Fruit fly (Drosophila melanogaster) whole organism, adult: ENCODE results near the gene Ccdc114.
A peak's percentile ranks its signal among the peaks of the same experiment; 100 is the strongest.

Source experiments
- CG11617 ChIP-seq: fragments of 200-800 bp; sonication (Bioruptor generic); optimal IDR thresholded peaks from 2 replicates; lab custom pipeline; 2017; ENCODE audit warnings: mild to moderate bottlenecking, missing biosample characterization, missing genetic modification reagents, missing genetic modification characterization
- CG12768 ChIP-seq: fragments of 200-800 bp; sonication (Bioruptor generic); optimal IDR thresholded peaks from 2 replicates; lab custom pipeline; 2017; ENCODE audit warnings: missing biosample characterization, missing genetic modification characterization, mild to moderate bottlenecking, moderate library complexity, missing genetic modification reagents
- CG14711 ChIP-seq: fragments of 200-800 bp; sonication (Bioruptor generic); optimal IDR thresholded peaks from 2 replicates; lab custom pipeline; 2018; ENCODE audit warnings: missing biosample characterization, mild to moderate bottlenecking, missing genetic modification characterization, moderate library complexity
- CG1620 ChIP-seq: fragments of 200-800 bp; sonication (Bioruptor generic); optimal IDR thresholded peaks from 2 replicates; lab custom pipeline; 2016; ENCODE audit warnings: missing biosample characterization, missing genetic modification characterization
- CG33017 ChIP-seq: fragments of 200-800 bp; sonication (Bioruptor generic); optimal IDR thresholded peaks from 2 replicates; lab custom pipeline; 2018; ENCODE audit warnings: missing biosample characterization, mild to moderate bottlenecking, missing genetic modification characterization, moderate library complexity
- CG5204 ChIP-seq: fragments of 200-800 bp; sonication (Bioruptor generic); optimal IDR thresholded peaks from 2 replicates; lab custom pipeline; 2016; ENCODE audit warnings: missing biosample characterization, missing genetic modification characterization
- CG7045 ChIP-seq: fragments of 200-800 bp; sonication (Bioruptor generic); optimal IDR thresholded peaks from 2 replicates; lab custom pipeline; 2017; ENCODE audit warnings: missing biosample characterization, mild to moderate bottlenecking, missing genetic modification characterization
- CG7101 ChIP-seq: fragments of 200-800 bp; sonication (Bioruptor generic); optimal IDR thresholded peaks from 2 replicates; lab custom pipeline; 2018; ENCODE audit warnings: missing biosample characterization, mild to moderate bottlenecking, missing genetic modification characterization, moderate library complexity
- Clk ChIP-seq: fragments of 200-800 bp; sonication (Bioruptor generic); optimal IDR thresholded peaks from 2 replicates; lab custom pipeline; 2017; ENCODE audit warnings: missing biosample characterization, missing genetic modification characterization
- Crg-1 ChIP-seq: fragments of 200-800 bp; sonication (Bioruptor generic); optimal IDR thresholded peaks from 2 replicates; lab custom pipeline; 2016; ENCODE audit warnings: missing biosample characterization, missing genetic modification characterization
- Hr96 ChIP-seq: fragments of 200-800 bp; sonication (Bioruptor generic); optimal IDR thresholded peaks from 2 replicates; lab custom pipeline; 2016; ENCODE audit warnings: missing biosample characterization, missing genetic modification characterization
- Mnt ChIP-seq: fragments of 200-800 bp; sonication (Bioruptor generic); optimal IDR thresholded peaks from 2 replicates; lab custom pipeline; 2016; ENCODE audit warnings: missing biosample characterization, mild to moderate bottlenecking, missing genetic modification characterization
- bab1 ChIP-seq: fragments of 200-800 bp; sonication (Bioruptor generic); optimal IDR thresholded peaks from 3 replicates; lab custom pipeline; 2019; ENCODE audit warnings: missing biosample characterization, mild to moderate bottlenecking, missing genetic modification characterization, moderate library complexity
- cic ChIP-seq: fragments of 200-800 bp; sonication (Bioruptor generic); optimal IDR thresholded peaks from 2 replicates; lab custom pipeline; 2017; ENCODE audit warnings: missing biosample characterization, mild to moderate bottlenecking, missing genetic modification characterization, moderate library complexity
- cnc ChIP-seq, 2 experiments: fragments of >200 bp; optimal IDR thresholded peaks; 2 replicates each; lab custom pipeline; 2017
- kay ChIP-seq: fragments of 200-800 bp; sonication (Bioruptor generic); peaks from one replicate; lab custom pipeline; 2016; ENCODE audit warnings: missing biosample characterization, missing genetic modification characterization, borderline replicate concordance
- ovo ChIP-seq: fragments of 200-800 bp; sonication (Bioruptor generic); optimal IDR thresholded peaks from 2 replicates; lab custom pipeline; 2016; ENCODE audit warnings: missing biosample characterization, missing genetic modification characterization
- pad ChIP-seq: fragments of 200-800 bp; sonication (Bioruptor generic); optimal IDR thresholded peaks from 3 replicates; lab custom pipeline; 2017; ENCODE audit warnings: missing biosample characterization, missing genetic modification characterization, mild to moderate bottlenecking, moderate library complexity, missing genetic modification reagents
- tj ChIP-seq: fragments of 200-800 bp; sonication (Bioruptor generic); optimal IDR thresholded peaks from 3 replicates; lab custom pipeline; 2017; ENCODE audit warnings: missing biosample characterization, mild to moderate bottlenecking, missing genetic modification characterization, moderate library complexity
- toe ChIP-seq: fragments of 200-800 bp; sonication (Bioruptor generic); optimal IDR thresholded peaks from 2 replicates; lab custom pipeline; 2016; ENCODE audit warnings: missing biosample characterization, missing genetic modification characterization

Gene Ccdc114

DNA sequence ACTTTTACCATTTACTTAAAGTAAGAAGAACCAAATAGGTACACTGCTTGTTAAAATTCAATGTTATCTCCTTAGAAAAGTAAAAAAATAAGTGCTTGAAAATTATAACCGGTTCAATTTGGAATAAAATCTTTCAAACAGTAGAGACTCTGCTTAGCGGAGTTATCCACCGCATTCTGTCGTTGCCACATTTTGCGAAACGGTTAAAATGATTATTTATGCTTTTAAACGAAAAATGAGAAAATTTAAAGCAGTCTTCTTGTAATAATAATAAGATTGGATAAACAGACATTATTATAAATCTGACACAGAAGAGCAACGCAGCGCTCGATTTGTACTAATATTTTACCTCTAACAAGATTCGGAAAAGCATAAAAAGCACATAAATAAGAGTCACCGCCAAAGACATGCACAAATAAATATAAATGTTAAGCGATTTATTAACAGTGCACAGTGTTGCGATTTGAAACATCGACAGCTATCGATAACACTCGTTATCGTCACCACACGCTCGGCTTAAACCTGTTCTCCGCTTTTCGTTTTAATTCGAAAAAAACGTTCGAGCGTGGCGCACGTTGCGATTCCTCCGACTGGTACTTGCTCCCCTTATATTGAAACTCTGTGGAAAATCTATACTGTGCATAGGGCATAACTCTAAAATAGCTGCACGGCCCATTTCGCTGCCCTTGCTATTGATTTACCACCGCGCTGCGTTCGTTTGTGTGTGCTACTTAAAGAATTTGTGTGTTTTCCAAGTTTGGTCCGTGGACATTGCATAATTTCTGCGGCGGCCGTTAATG lies 433 bp upstream of the Ccdc114 start, which contains the start of gene Fas1:
Gene Fas1 (plus strand): TSS at position 489 of the 800 bp plus-strand sequence.
- TF ChIP-seq kay = peak; percentile 89
- TF ChIP-seq Crg-1 = peak; percentile 1
- no peak for TF ChIP-seq CG7045
- no peak for TF ChIP-seq ovo (GFP tag; lab: Kevin White, UChicago)
- peak; percentile 2 for TF ChIP-seq Hr96
- no peak for TF ChIP-seq pad (GFP tag; lab: Kevin White, UChicago)
- no peak for TF ChIP-seq CG12768
- TF ChIP-seq CG11617 = no peak
- TF ChIP-seq CG7101 (tag; lab: Kevin White, UChicago) = no peak
- TF ChIP-seq Mnt (GFP tag; lab: Kevin White, UChicago) = peak; percentile 32
- no peak for TF ChIP-seq CG1620 (GFP tag; lab: Kevin White, UChicago)
- no peak for TF ChIP-seq toe

DNA sequence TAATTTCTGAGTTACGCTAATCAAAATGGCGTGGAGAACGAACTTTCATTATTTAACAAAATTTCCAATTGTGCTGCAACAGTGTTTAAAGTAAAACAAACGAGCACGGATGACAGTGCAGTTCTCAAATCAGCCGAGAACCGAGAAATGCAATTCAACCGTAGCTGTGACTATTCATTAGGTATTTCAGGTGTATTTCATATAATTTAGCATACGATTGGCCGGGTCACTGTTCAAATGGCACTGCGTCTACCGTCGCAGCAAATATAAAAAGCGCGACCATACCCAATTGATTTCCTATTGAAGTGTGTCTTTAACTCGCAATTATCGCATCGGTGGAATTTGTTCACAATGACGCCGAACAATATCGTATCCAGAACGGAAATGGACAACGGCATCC lies 4.0 kb downstream of the Ccdc114 start, which contains the start of gene CG14893:
Gene CG14893 (plus strand): TSS at position 301 of the 400 bp plus-strand sequence.
- peak in 1 of 2 experiments; percentile 61 for TF ChIP-seq cnc (optimal IDR thresholded peaks at IDR 0.05; lab: Kevin White, UChicago)
- no peak for TF ChIP-seq tj (GFP tag; lab: Kevin White, UChicago)
- TF ChIP-seq CG7101 (tag; lab: Kevin White, UChicago) = no peak
- TF ChIP-seq CG7045 = no peak
- peak; percentile 39 for TF ChIP-seq kay
- TF ChIP-seq bab1 (GFP tag; lab: Kevin White, UChicago) = no peak
- no peak for TF ChIP-seq Hr96
- TF ChIP-seq toe = no peak
- no peak for TF ChIP-seq CG14711 (tag; lab: Kevin White, UChicago)
- no peak for TF ChIP-seq CG5204 (GFP tag; lab: Kevin White, UChicago)
- TF ChIP-seq CG11617 = no peak
- no peak for TF ChIP-seq CG12768
- no peak for TF ChIP-seq Mnt (GFP tag; lab: Kevin White, UChicago)
- TF ChIP-seq CG33017 (tag; lab: Kevin White, UChicago) = no peak
- TF ChIP-seq Crg-1 = no peak

DNA sequence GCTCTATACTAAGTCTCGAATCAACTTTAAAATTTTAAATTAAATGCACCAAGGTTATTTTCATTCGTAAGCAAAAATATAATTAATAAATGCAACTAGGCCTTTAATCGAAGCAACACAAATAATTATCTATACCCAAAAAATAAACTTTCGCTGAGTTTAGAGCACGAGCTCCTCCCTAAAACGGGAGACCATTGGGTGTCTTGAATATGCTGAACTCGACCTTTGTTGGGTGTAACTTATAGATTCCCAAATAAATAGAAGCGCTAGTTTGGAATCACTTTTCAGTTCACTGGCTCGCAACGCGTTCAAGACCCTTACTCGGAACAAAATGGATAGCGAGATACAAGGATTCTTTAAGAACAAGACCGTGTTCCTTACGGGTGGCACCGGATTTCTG lies 6.9 kb downstream of the Ccdc114 start, which contains the start of gene CG17560:
Gene CG17560 (plus strand): TSS at position 301 of the 400 bp plus-strand sequence.
- peak; percentile 26 for TF ChIP-seq CG5204 (GFP tag; lab: Kevin White, UChicago)
- peak; percentile 22 for TF ChIP-seq CG7101 (tag; lab: Kevin White, UChicago)
- peak; percentile 21 for TF ChIP-seq CG33017 (tag; lab: Kevin White, UChicago)
- TF ChIP-seq Hr96 = no peak
- no peak for TF ChIP-seq pad (GFP tag; lab: Kevin White, UChicago)
- TF ChIP-seq CG14711 (tag; lab: Kevin White, UChicago) = no peak

DNA sequence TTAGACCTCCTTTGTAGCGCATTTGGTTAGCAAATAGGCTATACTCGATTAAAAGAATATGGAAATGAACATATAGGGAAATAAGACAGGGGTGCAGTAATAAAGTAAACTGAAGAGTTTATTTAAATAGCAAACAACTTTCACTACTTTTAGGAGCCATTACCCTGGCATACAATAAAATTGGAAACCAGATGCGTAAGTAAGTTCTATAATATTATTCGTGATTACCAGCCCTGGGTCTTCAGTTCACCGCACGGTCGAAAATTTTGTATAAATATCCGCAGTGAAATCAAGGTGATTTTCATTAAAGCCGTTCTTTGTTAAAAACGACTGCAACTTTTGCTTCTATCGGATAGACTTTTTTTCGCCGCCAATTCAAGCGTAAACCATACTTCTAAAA lies 9.5 kb downstream of the Ccdc114 start, which contains the start of gene CG17562:
Gene CG17562 (plus strand): TSS at position 301 of the 400 bp plus-strand sequence.
- TF ChIP-seq CG33017 (tag; lab: Kevin White, UChicago) (peak; percentile 28), CG12768 (no peak), CG7101 (tag; lab: Kevin White, UChicago) (no peak), bab1 (GFP tag; lab: Kevin White, UChicago) (no peak), CG7045 (no peak), cic (GFP tag; lab: Kevin White, UChicago) (no peak)

DNA sequence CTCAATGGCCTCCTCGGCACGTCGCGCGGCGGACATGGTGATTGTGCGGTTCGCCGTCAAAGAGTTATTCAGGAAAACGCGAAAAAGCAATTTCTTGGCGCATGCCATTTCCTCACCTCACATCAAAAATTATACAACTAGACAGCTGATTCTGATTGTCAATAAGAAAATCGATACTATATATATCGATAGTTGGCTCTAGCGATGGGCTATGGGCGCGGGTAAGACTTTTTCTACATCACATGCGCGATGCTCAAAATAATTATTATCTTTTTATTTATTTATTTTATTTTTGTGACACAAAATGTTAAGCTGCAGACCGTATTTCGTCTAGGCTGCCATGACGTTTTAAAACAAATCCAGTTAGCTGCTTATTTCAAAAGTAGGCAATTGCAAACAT lies 10.3 kb downstream of the Ccdc114 start, which contains the start of gene CG10340:
Gene CG10340 (minus strand): TSS at position 151 of the 400 bp plus-strand sequence.
- TF ChIP-seq kay (peak; percentile 43), pad (GFP tag; lab: Kevin White, UChicago) (no peak), CG5204 (GFP tag; lab: Kevin White, UChicago) (no peak), CG12768 (no peak), Crg-1 (no peak), Hr96 (peak; percentile 4), cnc (optimal IDR thresholded peaks at IDR 0.05; lab: Kevin White, UChicago) (no peak), CG7045 (no peak), tj (GFP tag; lab: Kevin White, UChicago) (no peak), CG1620 (GFP tag; lab: Kevin White, UChicago) (no peak), ovo (GFP tag; lab: Kevin White, UChicago) (no peak), bab1 (GFP tag; lab: Kevin White, UChicago) (peak; percentile 11), Mnt (GFP tag; lab: Kevin White, UChicago) (peak; percentile 32)

DNA sequence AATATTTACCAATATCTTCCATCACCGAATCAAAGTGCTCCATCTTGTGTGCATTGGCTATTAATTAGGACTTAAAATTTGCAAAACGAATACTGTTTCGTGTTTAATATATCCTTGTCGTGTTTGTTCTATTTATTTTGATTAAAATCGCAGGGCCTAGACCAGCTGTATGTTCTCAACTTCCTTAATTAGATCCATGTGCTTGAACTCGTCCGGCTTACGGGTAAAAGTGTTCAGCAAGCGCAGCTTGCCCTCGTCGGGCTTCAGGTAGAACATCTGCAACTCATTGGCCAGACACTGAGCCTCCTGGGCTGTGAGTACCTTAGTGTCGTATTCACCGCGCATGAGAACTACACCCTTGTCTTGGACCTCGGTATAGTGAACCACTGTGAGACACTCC lies 11.2 kb downstream of the Ccdc114 start, which contains the start of gene CG12783:
Gene CG12783 (minus strand): TSS at position 101 of the 400 bp plus-strand sequence.
- no peak for TF ChIP-seq tj (GFP tag; lab: Kevin White, UChicago)
- TF ChIP-seq pad (GFP tag; lab: Kevin White, UChicago) = no peak
- TF ChIP-seq CG7101 (tag; lab: Kevin White, UChicago) = no peak
- no peak for TF ChIP-seq CG12768
- no peak for TF ChIP-seq CG1620 (GFP tag; lab: Kevin White, UChicago)
- no peak for TF ChIP-seq Crg-1
- TF ChIP-seq Hr96 = no peak
- TF ChIP-seq ovo (GFP tag; lab: Kevin White, UChicago) = no peak
- no peak for TF ChIP-seq CG5204 (GFP tag; lab: Kevin White, UChicago)
- no peak for TF ChIP-seq Mnt (GFP tag; lab: Kevin White, UChicago)
- TF ChIP-seq bab1 (GFP tag; lab: Kevin White, UChicago) = no peak
- TF ChIP-seq cic (GFP tag; lab: Kevin White, UChicago) = no peak
- no peak for TF ChIP-seq cnc (optimal IDR thresholded peaks at IDR 0.05; lab: Kevin White, UChicago)
- TF ChIP-seq Clk (GFP tag; lab: Kevin White, UChicago) = no peak
- TF ChIP-seq CG11617 = no peak
- no peak for TF ChIP-seq CG14711 (tag; lab: Kevin White, UChicago)
- no peak for TF ChIP-seq toe
- no peak for TF ChIP-seq CG7045
- no peak for TF ChIP-seq CG33017 (tag; lab: Kevin White, UChicago)
- no peak for TF ChIP-seq kay
